Worm (Caenorhabditis elegans): ENCODE data around the gene Y69A2AR.28.
A peak's percentile ranks its signal among the peaks of the same experiment; 100 is the strongest.

The Y69A2AR.28 gene

DNA sequence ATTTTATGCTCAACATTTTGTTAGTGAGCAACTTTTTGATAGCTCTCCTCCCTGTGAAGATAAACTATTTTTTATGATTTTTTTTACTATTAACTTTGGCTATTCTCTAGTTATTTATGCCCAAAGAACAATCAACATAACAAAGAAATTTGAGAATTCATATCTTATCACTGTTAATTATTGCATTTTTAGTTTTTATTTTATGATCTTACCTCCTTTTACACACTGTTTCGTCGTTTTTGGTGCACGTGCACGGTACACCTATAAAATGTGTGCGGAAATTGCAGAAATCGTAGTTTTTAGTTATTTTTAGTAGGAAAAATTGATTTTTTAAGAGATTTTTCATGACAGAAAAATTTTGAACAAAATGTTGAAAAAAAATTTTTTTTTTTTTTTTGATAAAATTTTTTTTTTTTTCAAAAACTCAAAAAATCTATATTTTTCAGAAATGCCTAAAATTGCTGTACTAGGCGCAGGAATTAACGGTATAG, 938 bp upstream of the Y69A2AR.28 start, which contains the start of gene daao-1:
Gene daao-1 (plus strand): TSS at position 441 of the 491 bp plus-strand sequence.
- TF ChIP-seq ahr-1 (tag; optimal IDR thresholded peaks at IDR 0.05) = no peak
- TF ChIP-seq fax-1 (tag; optimal IDR thresholded peaks at IDR 0.05) = no peak
- TF ChIP-seq ceh-9 (tag; optimal IDR thresholded peaks at IDR 0.05) = no peak
- TF ChIP-seq syd-9 (tag; optimal IDR thresholded peaks at IDR 0.05) = no peak
- TF ChIP-seq fkh-10 (GFP tag; optimal IDR thresholded peaks at IDR 0.05) = no peak
- TF ChIP-seq unc-86 (tag; optimal IDR thresholded peaks at IDR 0.05) = no peak
- no peak for TF ChIP-seq ttx-3 (tag; optimal IDR thresholded peaks at IDR 0.05)
- no peak for TF ChIP-seq unc-42 (tag; optimal IDR thresholded peaks at IDR 0.05)
- TF ChIP-seq ets-4 (tag; optimal IDR thresholded peaks at IDR 0.05) = no peak
- TF ChIP-seq Y22D7AL.16 (tag; optimal IDR thresholded peaks at IDR 0.05) = no peak

ce11 chrIV:2610974-2611373, 1.9 kb downstream of the Y69A2AR.28 start:
- TF ChIP-seq ceh-48 (tag; optimal IDR thresholded peaks at IDR 0.05) = peak; percentile 19
- no peak for TF ChIP-seq rnt-1 (tag; optimal IDR thresholded peaks at IDR 0.05)

DNA sequence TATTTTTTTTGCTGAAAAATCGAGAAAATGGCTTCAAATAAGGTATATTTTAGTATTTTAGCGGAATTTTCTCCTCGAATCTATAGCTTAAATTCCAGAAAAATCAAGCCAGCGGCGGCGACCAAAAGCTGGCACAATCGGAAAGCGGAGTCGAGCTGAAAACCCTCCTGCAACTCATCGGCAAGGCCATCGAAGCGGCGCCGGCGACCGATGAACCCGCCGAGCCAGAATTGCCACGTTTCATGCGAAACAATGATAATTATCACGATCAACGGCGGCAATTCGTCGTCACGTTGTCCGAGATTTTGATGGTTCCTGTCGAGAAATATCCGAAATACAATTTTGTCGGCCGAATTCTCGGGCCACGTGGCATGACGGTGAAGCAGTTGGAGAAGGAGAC, 2.5 kb downstream of the Y69A2AR.28 start, which contains the start of gene Y69A2AR.32:
Gene Y69A2AR.32 (plus strand): TSS at position 28 of the 400 bp plus-strand sequence.
- no peak for TF ChIP-seq unc-3 (GFP tag; conservative IDR thresholded peaks at IDR 0.05)
- no peak for TF ChIP-seq unc-3 (tag; optimal IDR thresholded peaks at IDR 0.05)

- no peak for TF ChIP-seq nfya-1 (tag; optimal IDR thresholded peaks at IDR 0.05)
- TF ChIP-seq Y22D7AL.16 (tag; optimal IDR thresholded peaks at IDR 0.05) = no peak
- no peak for TF ChIP-seq madf-2 (tag; optimal IDR thresholded peaks at IDR 0.05)
Measured at ce11 chrIV:2607513-2608101, 5.3 kb downstream of the Y69A2AR.28 start, which contains the start of gene vamp-7. vamp-7 (plus strand) TSS chrIV:2608051.

ce11 chrIV:2606572-2606971, 6.3 kb downstream of the Y69A2AR.28 start:
- TF ChIP-seq odd-2 (tag; optimal IDR thresholded peaks at IDR 0.05) = no peak
- TF ChIP-seq tbx-7 (tag; optimal IDR thresholded peaks at IDR 0.05) = no peak
- no peak for TF ChIP-seq K02D7.2 (tag; optimal IDR thresholded peaks at IDR 0.05)
- no peak for TF ChIP-seq tbx-2 (tag; optimal IDR thresholded peaks at IDR 0.05)
- no peak for TF ChIP-seq pros-1 (tag; optimal IDR thresholded peaks at IDR 0.05)
- TF ChIP-seq sox-2 (GFP tag; IDR thresholded peaks at IDR 0.05) = no peak
- no peak for TF ChIP-seq hlh-30 (tag; optimal IDR thresholded peaks at IDR 0.05; ENCODE audit: insufficient read depth)
- no peak for TF ChIP-seq pha-4 (tag; optimal IDR thresholded peaks at IDR 0.05)
- TF ChIP-seq unc-42 (tag; optimal IDR thresholded peaks at IDR 0.05) = no peak
- TF ChIP-seq ceh-2 (tag; optimal IDR thresholded peaks at IDR 0.05) = no peak
- TF ChIP-seq ets-4 (tag; optimal IDR thresholded peaks at IDR 0.05) = no peak
- no peak for TF ChIP-seq pax-1 (tag; optimal IDR thresholded peaks at IDR 0.05)
- TF ChIP-seq hlh-6 (tag; optimal IDR thresholded peaks at IDR 0.05) = no peak
- TF ChIP-seq unc-3 (GFP tag; conservative IDR thresholded peaks at IDR 0.05) = no peak
- no peak for TF ChIP-seq unc-3 (tag; optimal IDR thresholded peaks at IDR 0.05)
- TF ChIP-seq ceh-34 (tag; optimal IDR thresholded peaks at IDR 0.05) = no peak
- TF ChIP-seq zip-5 (tag; optimal IDR thresholded peaks at IDR 0.05) = no peak
- TF ChIP-seq sdc-2 (tag; optimal IDR thresholded peaks at IDR 0.05) = no peak

- TF ChIP-seq ttx-3 (tag; optimal IDR thresholded peaks at IDR 0.05) (no peak), ceh-31 (tag; optimal IDR thresholded peaks at IDR 0.05) (peak; percentile 0), hlh-30 (tag; optimal IDR thresholded peaks at IDR 0.05; ENCODE audit: insufficient read depth) (peak; percentile 87), tbx-2 (tag; optimal IDR thresholded peaks at IDR 0.05) (peak; percentile 12), hlh-13 (GFP tag; optimal IDR thresholded peaks at IDR 0.05) (peak; percentile 0)
Measured at ce11 chrIV:2603556-2604021, 9.3 kb downstream of the Y69A2AR.28 start.

Data from whole organism, late embryonic.